Fruit fly (Drosophila melanogaster) Kc167 (cell line): ENCODE measurements around the gene asl.

Source experiments
- Sin3A ChIP-seq: fragments of >200 bp; optimal IDR thresholded peaks from 2 replicates; lab custom pipeline; 2018; ENCODE audit warnings: missing external identifiers
- h ChIP-seq: fragments of >200 bp; optimal IDR thresholded peaks from 3 replicates; lab custom pipeline; 2018; ENCODE audit warnings: missing external identifiers
- insv ChIP-seq: fragments of >200 bp; optimal IDR thresholded peaks from 3 replicates; lab custom pipeline; 2018; ENCODE audit warnings: missing external identifiers
- psq ChIP-seq: fragments of >200 bp; optimal IDR thresholded peaks from 2 replicates; lab custom pipeline; 2017; ENCODE audit warnings: missing external identifiers
- ttk ChIP-seq: sonication (Bioruptor generic); optimal IDR thresholded peaks from 2 replicates; lab custom pipeline; 2017; ENCODE audit warnings: missing external identifiers

DNA sequence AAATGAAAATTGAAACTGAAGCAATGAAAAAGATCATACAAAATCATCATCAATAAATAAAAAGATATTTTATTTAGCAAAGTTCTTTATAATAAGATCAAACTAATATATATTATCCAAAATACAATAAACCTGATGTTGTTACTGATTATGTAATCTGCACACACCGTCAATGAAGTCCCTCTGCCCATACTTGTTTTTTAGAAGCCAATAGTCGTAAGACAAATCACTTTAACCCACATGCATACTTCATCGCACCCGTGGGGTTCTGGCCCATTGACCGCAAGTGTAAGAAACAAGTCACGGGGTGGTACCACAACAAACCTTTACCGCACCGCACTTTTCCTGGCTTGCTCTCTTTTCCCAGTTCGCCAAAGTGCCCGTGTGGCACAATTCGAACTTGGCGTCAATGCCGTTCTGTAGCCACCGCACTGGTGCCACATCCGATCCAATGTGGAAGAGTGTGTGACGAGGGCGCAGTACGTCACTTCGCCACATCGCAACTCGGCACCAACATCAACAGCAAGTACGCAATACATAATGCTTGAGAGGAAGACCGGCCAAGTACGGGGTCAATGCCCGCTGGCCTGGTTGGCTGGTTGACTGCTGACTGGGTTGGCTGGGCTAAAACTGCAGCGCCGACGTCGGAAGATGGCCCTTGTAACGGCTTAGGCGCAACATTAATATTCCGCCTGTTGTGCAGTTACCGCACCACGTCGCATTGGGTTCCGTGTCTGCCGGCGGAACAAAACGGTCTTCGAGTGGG, 33.3 kb downstream of the asl start:
- TF ChIP-seq psq (lab: Kevin White, UChicago) (no peak), Sin3A (lab: Kevin White, UChicago) (no peak), h (lab: Kevin White, UChicago) (no peak), insv (no peak), ttk (lab: Kevin White, UChicago) (no peak)
